Fruit fly (Drosophila melanogaster): ENCODE data around the gene GCS1.

Gene GCS1

dm6 chrX:11384023-11384444, 36.2 kb upstream of the GCS1 start (continued):
- TF ChIP-seq wdn (GFP tag; IDR thresholded peaks at IDR 0.05) (peak; percentile 70), Doc2 (GFP tag; IDR thresholded peaks at IDR 0.05) (no peak), CG10654 (GFP tag; optimal IDR thresholded peaks at IDR 0.05) (peak; percentile 32), cas (GFP tag; IDR thresholded peaks at IDR 0.05) (peak; percentile 56; the same call in 1 of the 2 replicates), Pdp1 (GFP tag; optimal IDR thresholded peaks at IDR 0.05) (peak; percentile 65 to 74), Mad (GFP tag; optimal IDR thresholded peaks at IDR 0.05) (no peak), Xbp1 (GFP tag; optimal IDR thresholded peaks at IDR 0.05) (peak; percentile 73), zfh1 (GFP tag; IDR thresholded peaks at IDR 0.05) (peak; percentile 45; the same call in 1 of the 3 replicates), CG14050 (GFP tag; IDR thresholded peaks at IDR 0.05) (peak; percentile 54; the same call in 2 of the 3 replicates), her (GFP tag; optimal IDR thresholded peaks at IDR 0.05) (no peak), sr (GFP tag; IDR thresholded peaks at IDR 0.05) (no peak), NC2β (GFP tag; optimal IDR thresholded peaks at IDR 0.05) (no peak), Ssrp (tag; optimal IDR thresholded peaks at IDR 0.05) (peak; percentile 21), CTCF (GFP tag; optimal IDR thresholded peaks at IDR 0.05) (peak; percentile 9), CG7372 (GFP tag; IDR thresholded peaks at IDR 0.05) (peak; percentile 76), lola (GFP tag; optimal IDR thresholded peaks at IDR 0.05) (no peak), CG10565 (GFP tag; optimal IDR thresholded peaks at IDR 0.05) (no peak), CG7556 (GFP tag; optimal IDR thresholded peaks at IDR 0.05) (peak; percentile 63), CG6254 (GFP tag; optimal IDR thresholded peaks at IDR 0.05) (no peak), CG18262 (tag; optimal IDR thresholded peaks at IDR 0.05) (peak; percentile 27), CG18764 (GFP tag; optimal IDR thresholded peaks at IDR 0.05) (peak; percentile 18), CG6791 (GFP tag; IDR thresholded peaks at IDR 0.05; ENCODE audit: partially characterized antibody) (no peak), fd102C (GFP tag; optimal IDR thresholded peaks at IDR 0.05) (no peak), usp (GFP tag; optimal IDR thresholded peaks at IDR 0.05) (no peak), CG34422 (GFP tag; IDR thresholded peaks at IDR 0.05) (0 out of 3 replicates have a peak, but pooled peaks have one; percentile 36), Optix (GFP tag; IDR thresholded peaks at IDR 0.05) (peak; percentile 57; the same call in 1 of the 3 replicates), chif (GFP tag; optimal IDR thresholded peaks at IDR 0.05) (peak in 1 of 2 experiments; percentile 26), Rx (GFP tag; IDR thresholded peaks at IDR 0.05) (peak; percentile 52; the same call in 1 of the 2 replicates), CG14710 (tag; optimal IDR thresholded peaks at IDR 0.05) (no peak), klu (GFP tag; IDR thresholded peaks at IDR 0.05) (peak; percentile 74), CG16813 (GFP tag; IDR thresholded peaks at IDR 0.05; ENCODE audit: partially characterized antibody) (no peak), CG2120 (GFP tag; optimal IDR thresholded peaks at IDR 0.05) (peak; percentile 90), CG4854 (GFP tag; optimal IDR thresholded peaks at IDR 0.05) (peak; percentile 41), Nf-YB (GFP tag; optimal IDR thresholded peaks at IDR 0.05) (no peak), dpn (GFP tag; optimal IDR thresholded peaks at IDR 0.05) (peak; percentile 62 to 63), oc (tag; optimal IDR thresholded peaks at IDR 0.05) (peak; percentile 27), CG31224 (GFP tag; IDR thresholded peaks at IDR 0.05) (peak; percentile 61; the same call in 1 of the 2 replicates), nerfin-1 (tag; optimal IDR thresholded peaks at IDR 0.05) (no peak), Med (GFP tag) (peak; percentile 97), CG3838 (GFP tag; optimal IDR thresholded peaks at IDR 0.05) (no peak), Sry-δ (GFP tag; optimal IDR thresholded peaks at IDR 0.05) (no peak), trem (tag; optimal IDR thresholded peaks at IDR 0.05) (no peak), esg (GFP tag; conservative IDR thresholded peaks at IDR 0.05) (peak; percentile 57), croc (GFP tag; conservative IDR thresholded peaks at IDR 0.05) (peak; percentile 32; the same call in 2 of the 3 replicates), CG3281 (GFP tag; optimal IDR thresholded peaks at IDR 0.05) (peak; percentile 79), CG42726 (GFP tag; IDR thresholded peaks at IDR 0.05; ENCODE audit: partially characterized antibody) (no peak), row (GFP tag; IDR thresholded peaks at IDR 0.05) (peak; percentile 87), CG16815 (GFP tag; optimal IDR thresholded peaks at IDR 0.05) (peak; percentile 18), aop (GFP tag; IDR thresholded peaks at IDR 0.05) (no peak), Ets97D (GFP tag; optimal IDR thresholded peaks at IDR 0.05) (peak; percentile 11), unc-4 (GFP tag; IDR thresholded peaks at IDR 0.05; ENCODE audit: partially characterized antibody) (no peak)
